Worm (Caenorhabditis elegans) whole organism, L1 larva: ENCODE results near the gene gfi-3.

Experiments used
- C16A3.4 ChIP-seq: fragments of 150-350 bp; optimal IDR thresholded peaks from 2 replicates; lab custom pipeline; 2014; ENCODE audit warnings: missing biosample characterization, missing genetic modification characterization
- Y116A8C.19 ChIP-seq: sonication (generic microtip); optimal IDR thresholded peaks from 2 replicates; lab custom pipeline; 2016; ENCODE audit warnings: missing compliant biosample characterization, missing genetic modification characterization, borderline replicate concordance
- aha-1 ChIP-seq: fragments of 150-350 bp; optimal IDR thresholded peaks from 2 replicates; lab custom pipeline; 2014; ENCODE audit warnings: missing biosample characterization, missing genetic modification characterization
- alr-1 ChIP-seq: fragments of 200-800 bp; sonication (Bioruptor generic); optimal IDR thresholded peaks from 2 replicates; lab custom pipeline; 2018; ENCODE audit warnings: borderline replicate concordance, mild to moderate bottlenecking, missing genetic modification characterization, missing compliant biosample characterization
- ama-1 ChIP-seq: fragments of 150-350 bp; optimal IDR thresholded peaks from 2 replicates; lab custom pipeline; 2014
- blmp-1 ChIP-seq: fragments of 150-350 bp; optimal IDR thresholded peaks from 2 replicates; lab custom pipeline; 2014; ENCODE audit warnings: missing biosample characterization, missing genetic modification characterization
- ceh-63 ChIP-seq: fragments of 200-800 bp; sonication (Bioruptor generic); optimal IDR thresholded peaks from 2 replicates; lab custom pipeline; 2018; ENCODE audit warnings: mild to moderate bottlenecking, missing genetic modification characterization, missing compliant biosample characterization
- ceh-82 ChIP-seq, 3 experiments: fragments of 150-350 bp in 1 of 3; sonication (generic microtip) in 2 of 3; optimal IDR thresholded peaks; 2 replicates each; lab custom pipeline; 2014 to 2017; ENCODE audit warnings: missing biosample characterization in 3 of 3, missing genetic modification characterization in 3 of 3
- ces-1 ChIP-seq: fragments of 150-350 bp; optimal IDR thresholded peaks from 2 replicates; lab custom pipeline; 2014; ENCODE audit warnings: missing biosample characterization, missing genetic modification reagents, missing genetic modification characterization
- efl-1 ChIP-seq, 4 experiments: fragments of 150-350 bp; optimal IDR thresholded peaks in 3 of 4; peaks in 1 of 4; 1 replicate in 1 of 4; 2 replicates in 3 of 4; lab custom pipeline; 2014; ENCODE audit warnings: missing biosample characterization in 2 of 4, missing genetic modification characterization in 2 of 4, missing genetic modification reagents in 2 of 4
- elt-2 ChIP-seq: sonication (generic microtip); optimal IDR thresholded peaks from 2 replicates; lab custom pipeline; 2016; ENCODE audit warnings: missing genetic modification characterization, mild to moderate bottlenecking, inconsistent platforms, missing compliant biosample characterization, missing genetic modification reagents
- elt-3 ChIP-seq, 6 experiments: fragments of 150-350 bp in 1 of 6; sonication (generic microtip); optimal IDR thresholded peaks; 2 replicates each; lab custom pipeline; 2017 to 2018; ENCODE audit warnings: missing biosample characterization in 6 of 6, missing genetic modification characterization in 6 of 6, inconsistent platforms in 1 of 6
- fkh-10 ChIP-seq: sonication (generic microtip); optimal IDR thresholded peaks from 2 replicates; lab custom pipeline; 2017; ENCODE audit warnings: missing biosample characterization, missing genetic modification reagents, missing genetic modification characterization
- fkh-8 ChIP-seq: sonication (generic microtip); optimal IDR thresholded peaks from 2 replicates; lab custom pipeline; 2016; ENCODE audit warnings: mild to moderate bottlenecking, missing genetic modification characterization, missing compliant biosample characterization
- hlh-17 ChIP-seq: fragments of 200-800 bp; sonication (Bioruptor generic); optimal IDR thresholded peaks from 2 replicates; lab custom pipeline; 2018; ENCODE audit warnings: missing genetic modification characterization, mild to moderate bottlenecking, missing compliant biosample characterization, moderate library complexity, borderline replicate concordance
- hlh-4 ChIP-seq: sonication (generic microtip); optimal IDR thresholded peaks from 2 replicates; lab custom pipeline; 2016; ENCODE audit warnings: mild to moderate bottlenecking, missing genetic modification characterization, missing compliant biosample characterization
- hpl-2 ChIP-seq: fragments of 150-350 bp; optimal IDR thresholded peaks from 2 replicates; lab custom pipeline; 2014; ENCODE audit warnings: missing biosample characterization, missing genetic modification reagents, missing genetic modification characterization
- lin-13 ChIP-seq: fragments of 150-350 bp; optimal IDR thresholded peaks from 2 replicates; lab custom pipeline; 2014; ENCODE audit warnings: missing biosample characterization, missing genetic modification reagents, missing genetic modification characterization
- lin-14 ChIP-seq: fragments of 200-800 bp; sonication (Bioruptor generic); optimal IDR thresholded peaks from 2 replicates; lab custom pipeline; 2018; ENCODE audit warnings: mild to moderate bottlenecking, missing genetic modification characterization, moderate library complexity, missing compliant biosample characterization
- lin-39 ChIP-seq: fragments of 150-350 bp; optimal IDR thresholded peaks from 2 replicates; lab custom pipeline; 2014; ENCODE audit warnings: missing biosample characterization, missing genetic modification reagents, missing genetic modification characterization
- lir-3 ChIP-seq: sonication (generic microtip); optimal IDR thresholded peaks from 2 replicates; lab custom pipeline; 2016; ENCODE audit warnings: mild to moderate bottlenecking, missing genetic modification characterization, moderate library complexity, missing compliant biosample characterization; ENCODE audit not compliant: poor library complexity
- lsy-2 ChIP-seq, 2 experiments: fragments of 150-350 bp; optimal IDR thresholded peaks; 2 replicates each; lab custom pipeline; 2014; ENCODE audit warnings: missing biosample characterization in 2 of 2, missing genetic modification characterization in 2 of 2
- nhr-19 ChIP-seq: fragments of 200-800 bp; sonication (Bioruptor generic); conservative IDR thresholded peaks from 2 replicates; pipeline ENCODE4 v1.3.6; 2022; ENCODE audit warnings: missing genetic modification characterization, missing compliant biosample characterization
- nhr-20 ChIP-seq: sonication (generic microtip); optimal IDR thresholded peaks from 2 replicates; lab custom pipeline; 2016; ENCODE audit warnings: mild to moderate bottlenecking, missing genetic modification characterization, missing compliant biosample characterization
- nhr-28 ChIP-seq: fragments of 150-350 bp; optimal IDR thresholded peaks from 2 replicates; lab custom pipeline; 2014; ENCODE audit warnings: missing biosample characterization, missing genetic modification characterization
- nhr-85 ChIP-seq: sonication (generic microtip); peaks from one replicate; lab custom pipeline; 2016; ENCODE audit warnings: missing genetic modification characterization, inconsistent platforms, missing compliant biosample characterization
- nhr-90 ChIP-seq: sonication (generic microtip); optimal IDR thresholded peaks from 2 replicates; lab custom pipeline; 2016; ENCODE audit warnings: mild to moderate bottlenecking, missing genetic modification characterization, missing compliant biosample characterization; ENCODE audit not compliant: poor library complexity
- pag-3 ChIP-seq: sonication (generic microtip); optimal IDR thresholded peaks from 2 replicates; lab custom pipeline; 2017; ENCODE audit warnings: missing genetic modification characterization, mild to moderate bottlenecking, missing compliant biosample characterization, antibody characterized with exemption, borderline replicate concordance; ENCODE audit not compliant: insufficient read depth
- snu-23 ChIP-seq: sonication (generic microtip); optimal IDR thresholded peaks from 2 replicates; lab custom pipeline; 2016; ENCODE audit warnings: missing genetic modification characterization, missing compliant biosample characterization
- sox-4 ChIP-seq: sonication (generic microtip); optimal IDR thresholded peaks from 2 replicates; lab custom pipeline; 2016; ENCODE audit warnings: missing genetic modification characterization, missing compliant biosample characterization
- tbx-2 ChIP-seq: sonication (generic microtip); optimal IDR thresholded peaks from 2 replicates; lab custom pipeline; 2016; ENCODE audit warnings: missing genetic modification characterization, missing compliant biosample characterization
- tlp-1 ChIP-seq: fragments of 150-350 bp; optimal IDR thresholded peaks from 2 replicates; lab custom pipeline; 2014; ENCODE audit warnings: missing biosample characterization, missing genetic modification characterization
- unc-30 ChIP-seq: sonication (generic microtip); optimal IDR thresholded peaks from 2 replicates; lab custom pipeline; 2017; ENCODE audit warnings: missing biosample characterization, missing genetic modification characterization
- unc-98 ChIP-seq: fragments of 200-800 bp; sonication (Bioruptor generic); IDR thresholded peaks from 2 replicates; pipeline ENCODE4 v1.3.6; 2022; ENCODE audit warnings: missing genetic modification characterization, missing compliant biosample characterization
- zag-1 ChIP-seq: fragments of 150-350 bp; optimal IDR thresholded peaks from 2 replicates; lab custom pipeline; 2014; ENCODE audit warnings: missing biosample characterization, missing genetic modification characterization
- ztf-4 ChIP-seq: fragments of 150-350 bp; optimal IDR thresholded peaks from 2 replicates; lab custom pipeline; 2014; ENCODE audit warnings: missing biosample characterization, missing genetic modification characterization

The gfi-3 gene

ce11 chrX:14435648-14436155 lies 44.7 kb upstream of the gfi-3 start (continued):
- TF ChIP-seq zag-1 (no peak), efl-1 (optimal IDR thresholded peaks at IDR 0.05; lab: Kevin White, UChicago) (peak in 1 of 2 experiments; percentile 63), efl-1 (GFP tag; optimal IDR thresholded peaks at IDR 0.05 in 1 of 2; lab: Kevin White, UChicago) (peak in 1 of 2 experiments; percentile 33), nhr-20 (no peak), lir-3 (tag; lab: Kevin White, UChicago) (no peak), lin-14 (GFP tag; lab: Kevin White, UChicago) (no peak), hpl-2 (GFP tag; lab: Kevin White, UChicago) (no peak), hlh-17 (GFP tag; lab: Kevin White, UChicago) (no peak)

ce11 chrX:14437806-14438205 lies 42.6 kb upstream of the gfi-3 start:
- TF ChIP-seq nhr-90 (tag; lab: Kevin White, UChicago) = peak; percentile 2
- peak; percentile 50 for TF ChIP-seq nhr-85

DNA sequence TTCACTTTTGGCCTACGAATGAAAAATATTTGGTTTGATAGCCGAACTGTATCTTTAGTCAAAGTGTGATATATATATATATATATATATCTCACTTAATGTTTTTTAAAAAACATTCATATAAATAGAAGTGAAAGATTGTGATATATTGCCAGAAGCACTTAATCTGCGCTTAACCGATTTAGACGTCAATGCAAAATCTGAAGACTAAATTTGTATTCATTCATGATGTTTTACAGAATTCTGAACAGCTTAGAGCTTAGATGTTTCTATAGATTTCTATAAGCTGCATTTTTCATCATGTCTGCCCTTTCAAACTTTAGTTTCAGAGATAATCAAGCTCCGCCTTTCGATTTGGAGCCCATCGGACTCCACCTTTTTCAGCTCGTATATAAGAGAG lies 38.1 kb upstream of the gfi-3 start, which contains the start of gene F23D12.3:
F23D12.3 (plus strand) TSS at position 301 of the 400 bp plus-strand sequence.
- no peak for TF ChIP-seq ces-1
- no peak for TF ChIP-seq nhr-28 (tag; lab: Kevin White, UChicago)

DNA sequence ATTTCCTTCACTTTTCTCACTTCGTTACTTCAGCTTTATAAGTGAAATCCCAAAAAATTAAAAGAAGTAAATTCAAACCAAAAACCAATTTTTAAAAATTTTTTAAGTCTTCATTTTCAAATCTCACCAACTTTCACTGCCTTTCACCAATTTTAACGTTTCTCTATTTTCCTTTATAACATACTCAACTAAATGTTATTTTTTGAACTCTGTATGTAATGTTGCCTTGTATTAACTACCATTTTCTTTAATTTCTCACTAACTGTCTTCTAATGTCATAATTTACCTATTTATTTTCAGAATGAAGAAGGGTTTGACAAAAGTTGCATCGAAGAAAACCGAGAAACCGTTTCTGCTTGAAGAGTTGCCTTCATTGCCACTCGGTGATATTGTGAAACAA lies 35.7 kb upstream of the gfi-3 start, which contains the start of gene F23D12.4:
F23D12.4 (plus strand) TSS at position 301 of the 400 bp plus-strand sequence.
- no peak for TF ChIP-seq sox-4 (tag; lab: Kevin White, UChicago)
- no peak for TF ChIP-seq unc-98 (GFP tag; lab: Robert Waterston, UW)
- no peak for TF ChIP-seq ceh-63 (GFP tag; lab: Kevin White, UChicago)
- TF ChIP-seq hlh-4 (tag; lab: Kevin White, UChicago) = no peak
- no peak for TF ChIP-seq nhr-19
- no peak for TF ChIP-seq lin-39 (tag; lab: Kevin White, UChicago)
- no peak for TF ChIP-seq aha-1 (tag; lab: Kevin White, UChicago)
- TF ChIP-seq alr-1 (tag; lab: Kevin White, UChicago) = no peak
- no peak for TF ChIP-seq ztf-4 (tag; lab: Kevin White, UChicago)
- TF ChIP-seq blmp-1 (tag; lab: Kevin White, UChicago) = no peak
- no peak for TF ChIP-seq lsy-2 (tag; optimal IDR thresholded peaks at IDR 0.05; lab: Kevin White, UChicago)
- TF ChIP-seq lin-13 (GFP tag; lab: Kevin White, UChicago) = no peak
- no peak for TF ChIP-seq tlp-1
- TF ChIP-seq C16A3.4 = no peak
- no peak for TF ChIP-seq ceh-82 (tag; optimal IDR thresholded peaks at IDR 0.05; lab: Kevin White, UChicago)
- no peak for TF ChIP-seq snu-23 (GFP tag; lab: Kevin White, UChicago)
- TF ChIP-seq, all 84 proteins: peak for 0

DNA sequence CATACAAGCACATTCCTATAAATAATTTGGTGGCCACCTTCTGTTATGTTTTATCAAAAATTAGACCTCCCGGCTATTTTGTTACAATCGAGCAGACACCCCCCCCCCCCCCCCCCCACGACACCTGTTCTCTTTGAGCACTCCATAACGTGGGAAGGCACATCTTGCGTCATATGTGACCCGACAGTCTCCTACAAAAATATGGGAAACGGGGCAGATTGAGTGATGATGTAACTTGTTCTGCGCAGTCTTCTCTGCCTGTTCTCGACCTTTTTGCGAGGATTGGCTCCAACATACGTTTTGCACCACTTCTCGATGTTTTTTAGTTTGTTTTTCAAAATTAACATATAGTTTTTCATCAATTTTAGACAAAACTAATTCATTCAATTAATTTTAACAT lies 32.9 kb upstream of the gfi-3 start:
- TF ChIP-seq nhr-19 = no peak
- no peak for TF ChIP-seq elt-2 (tag; lab: Kevin White, UChicago)
- no peak for TF ChIP-seq Y116A8C.19
- TF ChIP-seq unc-98 (GFP tag; lab: Robert Waterston, UW) = no peak
- no peak for TF ChIP-seq elt-3 (tag; optimal IDR thresholded peaks at IDR 0.05; lab: Kevin White, UChicago)
- no peak for TF ChIP-seq tbx-2
- no peak for TF ChIP-seq fkh-10 (GFP tag; lab: Kevin White, UChicago)
- TF ChIP-seq unc-30 (tag; lab: Kevin White, UChicago) = no peak
- TF ChIP-seq pag-3 (tag; lab: Kevin White, UChicago) = no peak
- TF ChIP-seq ama-1 = no peak
- no peak for TF ChIP-seq nhr-20
- TF ChIP-seq fkh-8 (tag; lab: Kevin White, UChicago) = no peak
- no peak for TF ChIP-seq efl-1 (optimal IDR thresholded peaks at IDR 0.05; lab: Kevin White, UChicago)
- no peak for TF ChIP-seq efl-1 (GFP tag; optimal IDR thresholded peaks at IDR 0.05 in 1 of 2; lab: Kevin White, UChicago)
